Fruit fly (Drosophila melanogaster): ENCODE measurements around the gene CG8036.

CG8036 gene

DNA sequence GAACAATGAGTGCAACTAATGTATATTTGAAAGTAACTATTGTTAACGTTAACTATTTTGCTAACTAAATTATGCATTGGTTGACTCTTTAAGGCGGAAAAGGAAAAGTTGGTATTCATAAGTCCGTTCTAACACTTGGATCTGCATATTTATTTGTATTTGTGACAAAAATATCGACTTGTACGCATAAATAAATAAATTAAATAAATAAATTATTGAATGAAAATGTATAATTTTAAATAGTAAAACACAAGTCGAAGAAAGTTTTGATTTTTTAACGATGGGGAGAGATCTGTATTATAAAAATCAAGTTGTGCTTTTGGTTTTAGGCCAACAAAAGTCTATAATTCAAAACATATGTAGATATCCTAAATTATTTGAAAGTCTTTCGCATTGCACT, at the start of gene CG8036:
Gene CG8036 (plus strand): TSS at position 301 of the 400 bp plus-strand sequence.
- TF ChIP-seq noc (tag; optimal IDR thresholded peaks at IDR 0.05): no peak

DNA sequence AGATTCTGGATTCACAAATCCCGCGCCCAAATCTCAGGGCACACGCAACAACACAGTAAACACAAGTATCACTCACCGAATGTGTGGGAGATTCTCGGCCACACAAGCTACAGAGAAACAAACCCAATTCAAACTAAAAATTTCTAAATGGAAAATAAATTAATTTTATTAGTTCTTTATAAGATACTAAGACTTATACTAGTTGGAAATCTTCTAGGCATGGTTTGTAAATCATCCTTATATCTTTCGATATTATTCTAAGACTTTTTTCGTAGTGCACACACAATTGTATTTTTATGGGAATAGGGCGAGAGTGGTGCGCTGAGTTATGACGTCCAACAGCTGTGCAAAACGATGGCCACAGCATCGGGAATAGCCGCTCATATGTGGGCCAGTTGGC, 48.6 kb upstream of the CG8036 start:
- TF ChIP-seq noc (tag; optimal IDR thresholded peaks at IDR 0.05): no peak

DNA sequence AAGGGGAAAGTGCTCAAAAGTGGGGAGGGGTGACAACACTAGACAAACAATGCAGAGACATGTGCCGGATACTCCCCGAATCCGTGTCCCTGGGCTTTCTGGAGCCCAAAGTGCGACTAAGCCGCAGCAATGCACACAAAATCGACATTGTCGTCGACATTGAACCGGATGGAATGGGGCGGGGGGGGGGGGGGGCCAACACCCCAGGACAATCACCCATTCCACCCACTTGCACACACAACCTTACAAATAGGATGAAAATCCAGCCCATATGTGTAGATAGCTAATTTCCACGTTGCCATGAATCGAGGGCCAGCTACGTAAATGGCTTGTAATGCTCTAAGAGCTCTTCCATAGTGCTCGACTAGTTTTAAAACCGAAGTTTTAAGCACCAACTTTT, 46.9 kb upstream of the CG8036 start:
- no peak for TF ChIP-seq noc (tag; optimal IDR thresholded peaks at IDR 0.05)

DNA sequence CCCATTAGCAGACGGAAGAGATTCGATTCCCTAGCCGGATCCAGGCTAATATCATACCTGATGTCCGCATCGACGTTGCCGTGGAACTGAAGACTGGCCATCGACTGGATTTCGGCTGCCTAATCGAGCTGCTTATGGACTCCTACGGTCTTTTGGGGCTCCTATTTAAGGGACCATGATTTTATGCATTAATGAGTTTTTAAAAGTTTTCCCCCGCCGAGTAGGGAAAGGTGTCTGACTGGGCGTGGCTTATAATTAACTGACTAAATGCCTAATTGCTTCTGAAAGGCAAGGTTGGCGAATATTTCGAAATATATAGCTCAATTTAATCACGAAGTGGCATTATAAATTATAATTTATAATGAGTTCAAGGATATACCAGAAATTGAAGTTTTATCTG, 31.9 kb upstream of the CG8036 start, which contains the start of gene Or85e:
Gene Or85e (minus strand): TSS at position 101 of the 400 bp plus-strand sequence.
- TF ChIP-seq noc (tag; optimal IDR thresholded peaks at IDR 0.05): no peak

DNA sequence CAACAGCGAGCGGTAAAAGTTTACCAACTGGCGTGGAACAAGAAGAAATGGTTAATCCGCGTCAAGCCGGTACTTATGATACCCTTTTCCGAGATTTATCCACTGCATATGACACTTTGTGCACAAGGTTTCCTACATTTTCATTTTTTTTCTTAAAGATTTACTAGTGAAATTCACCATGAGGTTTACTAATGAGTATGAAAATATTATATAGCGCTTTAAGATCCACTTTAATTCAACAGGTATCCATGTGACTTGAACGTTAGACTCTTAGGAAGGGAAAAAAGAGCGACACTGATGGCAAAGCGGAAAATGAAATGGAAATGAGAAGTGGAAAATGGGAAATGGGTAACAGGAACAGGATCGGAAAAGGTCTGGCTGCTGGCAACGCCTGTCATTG, 29.0 kb upstream of the CG8036 start:
- no peak for TF ChIP-seq noc (tag; optimal IDR thresholded peaks at IDR 0.05)

DNA sequence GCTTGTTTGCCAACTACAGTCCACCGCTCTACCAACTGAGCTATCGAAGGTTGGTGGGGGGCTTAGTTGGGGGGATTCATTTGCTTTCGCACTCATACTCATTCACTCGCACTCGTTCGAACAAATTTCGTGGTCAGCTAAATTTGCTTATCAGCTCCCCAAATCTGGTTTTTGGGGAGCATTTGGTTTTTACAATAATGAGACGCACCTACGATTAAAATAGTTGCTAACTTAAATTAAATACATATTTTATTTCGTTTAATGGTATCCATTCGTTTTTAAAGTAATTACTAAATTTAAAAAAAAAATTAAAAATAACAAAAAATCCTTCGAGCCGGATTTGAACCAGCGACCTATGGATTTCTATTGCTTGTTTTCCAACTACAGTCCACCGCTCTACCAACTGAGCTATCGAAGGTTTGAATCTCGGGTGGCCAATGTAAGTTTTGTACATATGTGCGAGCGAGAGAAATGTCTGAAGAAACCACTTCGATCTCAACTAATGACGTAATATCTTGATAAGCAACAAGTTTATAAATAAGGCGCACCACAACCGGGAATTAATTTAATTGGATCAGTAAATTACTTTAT, 25.2 kb upstream of the CG8036 start:
- peak; percentile 29 for TF ChIP-seq noc (tag; optimal IDR thresholded peaks at IDR 0.05)

DNA sequence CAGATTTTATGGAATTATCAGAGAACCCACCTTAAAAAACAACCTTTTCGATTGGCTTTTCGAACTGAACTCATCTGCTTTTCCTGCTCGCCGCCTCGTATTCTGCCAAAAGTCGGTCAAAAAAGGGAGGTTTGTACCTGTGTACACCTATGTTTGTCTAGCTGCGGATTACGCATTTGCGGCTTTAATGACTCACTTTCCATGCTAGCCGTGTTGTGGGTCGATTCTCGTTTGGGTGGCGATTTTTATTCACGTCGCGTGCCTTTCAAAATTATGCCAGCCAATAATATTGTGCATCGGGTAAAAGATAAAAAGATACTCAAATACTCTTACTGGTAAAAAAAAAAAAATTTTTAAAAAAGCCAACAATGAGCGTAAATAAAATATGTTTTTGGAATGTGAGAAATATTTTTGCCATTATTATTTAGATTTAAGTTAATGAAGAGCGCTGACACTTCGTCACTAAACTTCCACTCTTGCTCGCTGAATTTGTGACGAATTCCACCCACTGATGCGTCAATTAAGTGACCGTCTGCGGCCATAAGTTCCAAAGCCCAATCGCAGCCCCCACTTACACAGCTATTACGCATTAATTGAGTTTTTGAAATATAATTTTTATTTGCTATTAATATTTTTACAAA, 22.0 kb upstream of the CG8036 start, which contains the start of gene Cyp313b1:
Gene Cyp313b1 (minus strand): TSS at position 71 of the 641 bp plus-strand sequence.
- no peak for TF ChIP-seq noc (tag; optimal IDR thresholded peaks at IDR 0.05)

DNA sequence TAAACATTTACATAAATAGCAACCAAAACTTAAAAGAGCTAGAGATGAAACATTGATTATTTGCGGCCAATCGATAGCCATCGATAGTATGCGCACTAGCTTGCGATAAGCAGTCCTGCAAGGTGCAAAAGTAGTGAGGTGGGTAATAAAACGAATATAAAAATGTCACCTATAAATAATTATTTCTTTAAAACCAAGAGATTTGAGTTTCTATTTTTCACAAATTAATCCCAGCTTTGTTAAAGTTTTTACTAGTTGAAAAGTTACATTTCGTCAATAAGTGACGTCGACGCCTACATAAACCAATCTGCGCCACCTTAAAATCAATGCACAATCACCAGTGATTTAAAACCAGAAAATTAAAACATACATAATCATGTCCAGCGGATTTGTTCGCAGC, 16.9 kb upstream of the CG8036 start, which contains the start of the genes Mkk4 and SLIRP2:
Gene Mkk4 (minus strand): TSS at position 56 of the 400 bp plus-strand sequence.
Gene SLIRP2 (plus strand): TSS at position 344 of the 400 bp plus-strand sequence.
- TF ChIP-seq noc (tag; optimal IDR thresholded peaks at IDR 0.05): peak; percentile 98

DNA sequence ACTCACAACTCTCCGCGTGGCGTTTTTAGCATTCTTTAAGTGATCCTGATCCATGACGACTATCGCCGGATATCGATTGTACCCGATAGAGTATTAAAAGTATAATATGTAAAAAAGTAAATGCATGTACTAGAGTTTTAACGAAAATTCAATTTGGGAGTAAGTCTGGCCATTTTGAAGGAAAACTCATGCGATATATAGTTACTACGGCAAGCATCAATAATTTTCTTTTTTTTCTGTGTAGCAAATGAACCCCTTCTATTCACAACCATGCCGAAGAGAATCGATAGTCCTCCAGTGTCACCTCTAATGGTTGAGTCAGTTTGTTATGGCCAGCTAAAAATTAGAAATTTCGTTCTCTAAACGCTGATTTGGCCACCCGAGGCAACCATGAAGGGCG, 14.9 kb upstream of the CG8036 start, which contains the start of the genes Sys1 and Dhod:
Gene Sys1 (plus strand): TSS at position 91 of the 400 bp plus-strand sequence.
Gene Dhod (minus strand): TSS at position 186 of the 400 bp plus-strand sequence.
- peak; percentile 77 for TF ChIP-seq noc (tag; optimal IDR thresholded peaks at IDR 0.05)

DNA sequence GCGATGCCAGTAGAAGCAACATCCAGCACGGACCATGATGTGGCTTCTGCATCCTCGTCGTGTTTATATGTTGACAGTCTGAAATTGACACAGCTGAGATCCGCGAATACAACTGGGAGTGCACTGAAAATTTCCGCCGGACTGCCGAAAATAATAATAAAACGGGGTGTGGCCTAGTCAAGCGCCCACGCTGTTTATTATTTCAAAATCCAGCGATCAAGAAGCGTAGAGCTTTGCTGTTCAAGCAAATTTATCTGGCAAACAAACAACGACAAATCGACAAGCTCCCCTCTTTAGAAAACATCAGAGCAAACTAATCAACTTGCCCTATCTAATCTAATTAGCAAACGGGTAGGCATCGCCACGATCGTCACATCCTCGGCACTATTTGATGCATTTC, 13.6 kb upstream of the CG8036 start:
- no peak for TF ChIP-seq noc (tag; optimal IDR thresholded peaks at IDR 0.05)

DNA sequence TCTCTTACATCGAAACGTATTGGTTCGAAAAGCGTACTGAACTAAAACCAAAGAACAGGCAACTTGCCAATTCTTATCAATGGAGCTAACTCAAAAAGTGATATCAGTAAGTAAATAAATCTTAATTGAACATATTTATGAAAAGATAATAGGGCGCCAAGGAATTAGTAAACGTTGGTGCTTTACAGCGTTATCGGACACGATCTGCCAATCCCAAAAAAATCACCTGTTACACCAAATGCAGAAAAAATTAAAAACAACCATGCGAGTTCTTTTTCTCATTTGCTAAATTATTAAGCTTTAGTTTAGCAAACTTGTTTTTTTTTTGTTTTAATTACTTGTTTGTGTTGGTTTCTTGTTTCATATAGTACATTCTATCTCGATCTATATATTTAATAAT, 13.0 kb upstream of the CG8036 start, which contains the start of gene CG42489:
Gene CG42489 (minus strand): TSS at position 101 of the 400 bp plus-strand sequence.
- TF ChIP-seq noc (tag; optimal IDR thresholded peaks at IDR 0.05): no peak

DNA sequence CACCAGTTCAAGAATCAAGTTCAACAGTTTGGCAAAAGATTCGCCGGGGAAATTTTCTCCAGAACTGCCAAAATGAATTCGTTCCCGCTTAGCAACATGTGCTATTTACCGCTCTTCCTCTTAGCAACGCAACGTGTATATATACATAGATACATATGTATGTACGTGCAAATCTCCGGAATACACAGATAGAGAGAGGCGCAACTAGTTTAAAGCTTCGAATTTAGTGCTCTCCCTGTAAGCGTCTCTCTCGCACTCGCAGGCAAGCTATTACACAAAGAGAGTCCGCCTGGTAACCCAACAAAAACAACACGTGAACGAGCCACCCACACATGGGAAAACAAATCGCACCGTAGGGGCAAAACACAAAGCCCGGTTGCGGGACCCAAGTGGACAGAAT, 9.0 kb upstream of the CG8036 start:
- TF ChIP-seq noc (tag; optimal IDR thresholded peaks at IDR 0.05): no peak

DNA sequence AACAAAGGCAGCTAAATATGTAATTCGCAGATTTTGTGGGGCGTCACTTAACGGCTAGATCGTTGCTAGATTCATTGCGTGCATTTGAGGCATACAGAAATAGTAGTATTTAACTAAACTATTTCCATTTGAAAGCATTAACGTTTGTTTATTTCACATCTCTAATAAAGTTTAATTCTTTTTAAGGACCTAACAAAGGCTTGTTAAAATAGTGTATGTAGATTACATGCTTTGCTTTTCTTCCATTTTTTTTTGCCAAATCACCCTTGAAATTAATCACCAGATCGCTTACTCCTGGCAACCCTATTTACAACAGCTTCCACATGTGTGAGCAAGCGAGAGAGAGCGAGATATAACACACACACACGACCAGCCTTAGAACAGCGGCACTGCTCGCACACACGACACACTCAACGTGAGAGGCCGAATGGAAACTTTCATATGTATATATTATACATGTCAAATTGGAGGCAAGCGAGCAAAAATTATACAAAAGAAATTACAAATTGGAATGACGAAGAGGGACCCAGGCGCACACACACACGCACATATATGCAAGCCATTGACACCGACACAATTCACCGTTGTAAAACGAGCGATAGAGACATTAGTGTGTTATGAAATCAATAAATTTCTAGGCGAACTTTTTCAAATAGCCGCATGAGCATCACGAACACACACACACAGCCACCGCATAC, 8.3 kb upstream of the CG8036 start:
- TF ChIP-seq noc (tag; optimal IDR thresholded peaks at IDR 0.05): peak; percentile 62

DNA sequence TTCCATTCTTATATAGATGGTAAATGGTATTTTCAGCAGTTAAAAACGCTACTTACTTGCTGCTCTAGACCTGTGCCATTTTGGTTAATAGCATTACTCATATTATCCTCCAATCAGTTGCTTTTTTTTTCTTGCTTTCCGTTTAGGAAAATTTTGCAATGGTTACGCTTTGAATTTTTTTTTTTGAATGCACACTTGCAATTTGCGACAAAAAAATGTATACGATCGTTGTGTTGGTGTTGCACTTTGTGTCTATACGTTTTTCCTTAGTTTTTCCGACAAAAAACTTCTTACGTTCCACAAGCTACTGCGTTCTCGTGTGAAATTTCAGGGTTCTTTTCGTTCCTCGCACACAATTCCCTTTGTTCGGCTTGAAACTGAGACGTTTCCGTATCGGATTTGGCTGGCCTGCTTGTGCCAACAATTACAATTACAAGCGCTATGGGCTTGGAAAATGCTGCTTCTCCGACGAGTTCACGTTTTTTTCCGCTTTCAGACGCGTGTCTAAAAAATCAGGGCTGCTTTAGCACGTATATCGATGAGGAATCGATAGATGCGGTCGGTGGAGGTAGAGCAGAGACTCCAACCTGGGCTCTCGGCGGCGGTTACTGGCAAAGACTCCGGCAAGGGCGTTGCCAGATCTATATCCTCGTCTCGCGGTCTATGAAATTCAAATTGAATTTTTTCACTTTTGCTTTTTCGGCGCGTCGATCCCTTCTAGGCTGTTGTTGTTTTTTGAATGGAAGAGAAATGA, 7.6 kb upstream of the CG8036 start:
- peak; percentile 7 for TF ChIP-seq noc (tag; optimal IDR thresholded peaks at IDR 0.05)

DNA sequence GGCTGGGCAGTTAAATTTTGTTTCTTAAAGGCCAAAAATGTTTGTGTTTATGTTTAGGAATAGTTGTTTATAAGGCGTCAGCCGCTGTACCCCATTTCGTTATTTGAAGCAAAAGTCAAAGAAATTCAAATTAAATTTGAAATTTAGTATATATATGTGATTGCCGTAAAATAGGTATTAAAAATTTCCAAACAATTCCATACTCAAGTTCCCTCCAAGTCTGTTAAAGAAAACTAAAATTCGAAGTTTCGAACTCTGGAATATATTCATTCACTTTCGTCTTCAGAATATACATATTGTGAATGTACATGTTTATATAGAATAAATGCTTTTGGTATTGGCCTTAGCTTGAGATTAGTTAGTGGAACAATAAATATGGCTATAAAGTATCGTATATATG, 7.0 kb upstream of the CG8036 start, which contains the start of gene bel:
Gene bel (minus strand): TSS at position 101 of the 400 bp plus-strand sequence.
- TF ChIP-seq noc (tag; optimal IDR thresholded peaks at IDR 0.05): no peak

Data from whole organism, larva.